Fruit fly (Drosophila melanogaster) whole organism, wandering third instar larva: Measurements from ENCODE around the gene mTerf3.

Experiments used
- Abd-B ChIP-seq: fragments of >200 bp; optimal IDR thresholded peaks from 2 replicates; lab custom pipeline; 2017; ENCODE audit warnings: missing biosample characterization, missing genetic modification characterization
- CG32264 ChIP-seq: fragments of 200-800 bp; sonication (Bioruptor generic); optimal IDR thresholded peaks from 2 replicates; lab custom pipeline; 2016; ENCODE audit warnings: missing biosample characterization, missing genetic modification characterization
- CG9705 ChIP-seq: fragments of 200-800 bp; sonication (Bioruptor generic); optimal IDR thresholded peaks from 2 replicates; lab custom pipeline; 2018; ENCODE audit warnings: missing biosample characterization, mild to moderate bottlenecking, missing genetic modification characterization
- CrebA ChIP-seq: fragments of 200-800 bp; sonication (Bioruptor generic); optimal IDR thresholded peaks from 2 replicates; lab custom pipeline; 2016; ENCODE audit warnings: missing biosample characterization, mild to moderate bottlenecking, missing genetic modification characterization, borderline replicate concordance
- Dfd ChIP-seq: fragments of >200 bp; optimal IDR thresholded peaks from 2 replicates; lab custom pipeline; 2017; ENCODE audit warnings: missing biosample characterization, missing genetic modification characterization
- Dif ChIP-seq: fragments of 200-275, 200-300 bp; sonication (Bioruptor generic); optimal IDR thresholded peaks from 2 replicates; lab custom pipeline; 2018; ENCODE audit warnings: missing biosample characterization, missing genetic modification characterization; ENCODE audit not compliant: partially characterized antibody
- GATAd ChIP-seq: sonication (Bioruptor generic); optimal IDR thresholded peaks from 2 replicates; lab custom pipeline; 2016; ENCODE audit warnings: missing biosample characterization, missing genetic modification characterization
- HLH106 ChIP-seq: fragments of 200-800 bp; optimal IDR thresholded peaks from 3 replicates; lab custom pipeline; 2019; ENCODE audit warnings: missing biosample characterization, mild to moderate bottlenecking, missing genetic modification characterization, moderate library complexity
- Hnf4 ChIP-seq: fragments of 200-800 bp; sonication (Bioruptor generic); optimal IDR thresholded peaks from 2 replicates; lab custom pipeline; 2016; ENCODE audit warnings: missing biosample characterization, mild to moderate bottlenecking, missing genetic modification characterization
- Hr78 ChIP-seq: fragments of >200 bp; optimal IDR thresholded peaks from 2 replicates; lab custom pipeline; 2017; ENCODE audit warnings: missing biosample characterization, missing genetic modification characterization
- Hr83 ChIP-seq: fragments of 200-300 bp; sonication (Bioruptor generic); optimal IDR thresholded peaks from 2 replicates; lab custom pipeline; 2016; ENCODE audit warnings: missing biosample characterization, mild to moderate bottlenecking, missing genetic modification characterization, moderate library complexity; ENCODE audit not compliant: poor library complexity, severe bottlenecking
- Jra ChIP-seq: sonication (Bioruptor generic); optimal IDR thresholded peaks from 2 replicates; lab custom pipeline; 2016; ENCODE audit warnings: missing biosample characterization, missing genetic modification characterization
- Mio ChIP-seq: sonication (Bioruptor generic); optimal IDR thresholded peaks from 2 replicates; lab custom pipeline; 2016; ENCODE audit warnings: missing biosample characterization, missing genetic modification characterization
- Myc ChIP-seq: fragments of >200 bp; optimal IDR thresholded peaks from 2 replicates; lab custom pipeline; 2017
- N ChIP-seq: fragments of >200 bp; optimal IDR thresholded peaks from 2 replicates; lab custom pipeline; 2018; ENCODE audit warnings: missing biosample characterization, missing external identifiers, missing genetic modification characterization
- OdsH ChIP-seq: fragments of 200-800 bp; sonication (Bioruptor generic); optimal IDR thresholded peaks from 2 replicates; lab custom pipeline; 2016; ENCODE audit warnings: missing biosample characterization, mild to moderate bottlenecking, missing genetic modification characterization
- Rel ChIP-seq, 2 experiments: fragments of 200-800 bp; sonication (Bioruptor generic) in 1 of 2; optimal IDR thresholded peaks; 2 replicates in 1 of 2; 3 replicates in 1 of 2; lab custom pipeline; 2016 to 2019; ENCODE audit warnings: mild to moderate bottlenecking in 2 of 2, missing biosample characterization in 2 of 2, missing genetic modification characterization in 2 of 2, moderate library complexity in 1 of 2
- Sp1 ChIP-seq: fragments of 200-800 bp; sonication (Bioruptor generic); optimal IDR thresholded peaks from 3 replicates; lab custom pipeline; 2019; ENCODE audit warnings: missing biosample characterization, mild to moderate bottlenecking, missing genetic modification characterization, moderate library complexity
- Vsx2 ChIP-seq: fragments of 200-300, 225-300 bp; sonication (Bioruptor generic); optimal IDR thresholded peaks from 2 replicates; lab custom pipeline; 2018; ENCODE audit warnings: missing biosample characterization, missing genetic modification characterization; ENCODE audit not compliant: partially characterized antibody
- br ChIP-seq: fragments of 200-800 bp; sonication (Bioruptor generic); optimal IDR thresholded peaks from 2 replicates; lab custom pipeline; 2016; ENCODE audit warnings: missing biosample characterization, missing genetic modification characterization
- brk ChIP-seq: fragments of 200-800 bp; sonication (Bioruptor generic); optimal IDR thresholded peaks from 2 replicates; lab custom pipeline; 2016; ENCODE audit warnings: missing biosample characterization, mild to moderate bottlenecking, missing genetic modification characterization
- dl ChIP-seq, 2 experiments: fragments of 175-275, 200-275 bp in 1 of 2; fragments of 200-275 bp in 1 of 2; sonication (Bioruptor generic); optimal IDR thresholded peaks; lab custom pipeline; 2018; ENCODE audit warnings: mild to moderate bottlenecking in 2 of 2, missing biosample characterization in 2 of 2, missing genetic modification characterization in 2 of 2, moderate library complexity in 2 of 2; ENCODE audit not compliant: partially characterized antibody in 2 of 2, insufficient read depth in 1 of 2
- dmrt93B ChIP-seq: fragments of 200-800 bp; sonication (Bioruptor generic); optimal IDR thresholded peaks from 2 replicates; lab custom pipeline; 2018; ENCODE audit warnings: missing biosample characterization, mild to moderate bottlenecking, missing genetic modification characterization
- dsf ChIP-seq: sonication (Bioruptor generic); optimal IDR thresholded peaks from 2 replicates; lab custom pipeline; 2016; ENCODE audit warnings: missing biosample characterization, missing genetic modification characterization, borderline replicate concordance
- ey ChIP-seq: fragments of 200-800 bp; sonication (Bioruptor generic); optimal IDR thresholded peaks from 2 replicates; lab custom pipeline; 2016; ENCODE audit warnings: missing biosample characterization, missing genetic modification characterization
- foxo ChIP-seq, 2 experiments: fragments of 200-800 bp; sonication (Bioruptor generic); optimal IDR thresholded peaks; 2 replicates in 1 of 2; 3 replicates in 1 of 2; lab custom pipeline; 2016 to 2017; ENCODE audit warnings: missing biosample characterization in 2 of 2, missing genetic modification characterization in 2 of 2
- fru ChIP-seq: fragments of 200-800 bp; sonication (Bioruptor generic); optimal IDR thresholded peaks from 3 replicates; lab custom pipeline; 2016; ENCODE audit warnings: missing biosample characterization, mild to moderate bottlenecking, missing genetic modification characterization
- h ChIP-seq: fragments of 200-800 bp; sonication (Bioruptor generic); optimal IDR thresholded peaks from 3 replicates; lab custom pipeline; 2016; ENCODE audit warnings: missing biosample characterization, mild to moderate bottlenecking, missing genetic modification characterization
- jim ChIP-seq: fragments of 175-275, 200-325 bp; sonication (Bioruptor generic); optimal IDR thresholded peaks from 2 replicates; lab custom pipeline; 2016; ENCODE audit warnings: missing biosample characterization, mild to moderate bottlenecking, missing genetic modification characterization
- lola ChIP-seq: fragments of >200 bp; optimal IDR thresholded peaks from 2 replicates; lab custom pipeline; 2017; ENCODE audit warnings: missing biosample characterization, missing genetic modification characterization
- pan ChIP-seq: fragments of >200 bp; optimal IDR thresholded peaks from 2 replicates; lab custom pipeline; 2017
- psq ChIP-seq: fragments of 200-800 bp; sonication (Bioruptor generic); optimal IDR thresholded peaks from 3 replicates; lab custom pipeline; 2017; ENCODE audit warnings: missing biosample characterization, mild to moderate bottlenecking, missing genetic modification characterization, moderate library complexity
- rgr ChIP-seq: fragments of 200-800 bp; sonication (Bioruptor generic); optimal IDR thresholded peaks from 3 replicates; lab custom pipeline; 2016; ENCODE audit warnings: missing biosample characterization, mild to moderate bottlenecking, missing genetic modification characterization
- sage ChIP-seq: fragments of 200-800 bp; sonication (Bioruptor generic); optimal IDR thresholded peaks from 2 replicates; lab custom pipeline; 2016; ENCODE audit warnings: missing biosample characterization, mild to moderate bottlenecking, missing genetic modification characterization
- sv ChIP-seq: fragments of 200-800 bp; sonication (Bioruptor generic); optimal IDR thresholded peaks from 3 replicates; lab custom pipeline; 2016; ENCODE audit warnings: missing biosample characterization, missing genetic modification characterization
- tai ChIP-seq: sonication (Bioruptor generic); optimal IDR thresholded peaks from 2 replicates; lab custom pipeline; 2016; ENCODE audit warnings: missing biosample characterization, missing genetic modification characterization
- usp ChIP-seq: fragments of >200 bp; optimal IDR thresholded peaks from 2 replicates; lab custom pipeline; 2017; ENCODE audit warnings: missing biosample characterization, missing genetic modification characterization
- woc ChIP-seq: sonication (Bioruptor generic); optimal IDR thresholded peaks from 2 replicates; lab custom pipeline; 2016; ENCODE audit warnings: missing biosample characterization, mild to moderate bottlenecking, missing genetic modification characterization

mTerf3 gene

dm6 chr3L:20526196-20526740 lies 5.7 kb upstream of the mTerf3 start, which contains the start of gene Nubp2:
Nubp2 (plus strand) TSS chr3L:20526576.
- no peak for TF ChIP-seq GATAd
- no peak for TF ChIP-seq lola
- TF ChIP-seq Rel (GFP tag; optimal IDR thresholded peaks at IDR 0.05; lab: Kevin White, UChicago): peak; percentile 27
- peak; percentile 74 for TF ChIP-seq Rel (tag; optimal IDR thresholded peaks at IDR 0.05; lab: Kevin White, UChicago)
- peak; percentile 91 for TF ChIP-seq br
- no peak for TF ChIP-seq Vsx2
- TF ChIP-seq N (GFP tag; lab: Kevin White, UChicago): no peak
- peak; percentile 95 for TF ChIP-seq rgr (GFP tag; lab: Kevin White, UChicago)
- peak; percentile 91 for TF ChIP-seq brk (GFP tag; lab: Kevin White, UChicago)
- TF ChIP-seq dmrt93B (GFP tag; lab: Kevin White, UChicago): peak; percentile 95
- TF ChIP-seq dl (GFP tag; optimal IDR thresholded peaks at IDR 0.05; lab: Kevin White, UChicago; ENCODE audit: insufficient read depth in 1 of 2, partially characterized antibody in 2 of 2): no peak
- peak; percentile 90 for TF ChIP-seq Jra (GFP tag; lab: Kevin White, UChicago)
- TF ChIP-seq tai: no peak
- peak in 1 of 2 experiments; percentile 96 for TF ChIP-seq foxo (GFP tag; optimal IDR thresholded peaks at IDR 0.05; lab: Kevin White, UChicago)
- no peak for TF ChIP-seq Dif (GFP tag; lab: Kevin White, UChicago)
- peak; percentile 90 for TF ChIP-seq woc (GFP tag; lab: Kevin White, UChicago)
- TF ChIP-seq h (GFP tag; lab: Kevin White, UChicago): peak; percentile 95
- TF ChIP-seq jim (GFP tag; lab: Kevin White, UChicago): no peak
- TF ChIP-seq HLH106 (tag; lab: Kevin White, UChicago): peak; percentile 97
- TF ChIP-seq Sp1: peak; percentile 95
- peak; percentile 95 for TF ChIP-seq ey
- TF ChIP-seq Myc: peak; percentile 20
- peak; percentile 91 for TF ChIP-seq psq
- TF ChIP-seq Abd-B (GFP tag; lab: Kevin White, UChicago): no peak
- TF ChIP-seq Dfd (GFP tag; lab: Kevin White, UChicago): no peak
- no peak for TF ChIP-seq CrebA (GFP tag; lab: Kevin White, UChicago)
- peak; percentile 92 for TF ChIP-seq OdsH (GFP tag; lab: Kevin White, UChicago)
- TF ChIP-seq Hr78: no peak
- TF ChIP-seq sage: peak; percentile 68
- TF ChIP-seq Mio: peak; percentile 71
- TF ChIP-seq usp (GFP tag; lab: Kevin White, UChicago): no peak
- peak; percentile 93 for TF ChIP-seq sv (GFP tag; lab: Kevin White, UChicago)
- peak; percentile 59 for TF ChIP-seq CG32264 (GFP tag; lab: Kevin White, UChicago)
- peak; percentile 32 for TF ChIP-seq Hr83 (GFP tag; lab: Kevin White, UChicago)
- peak; percentile 87 for TF ChIP-seq dsf (GFP tag; lab: Kevin White, UChicago)
- peak; percentile 94 for TF ChIP-seq fru
- TF ChIP-seq pan (lab: Kevin White, UChicago): no peak
- peak; percentile 96 for TF ChIP-seq CG9705 (GFP tag; lab: Kevin White, UChicago)
- peak; percentile 93 for TF ChIP-seq Hnf4 (GFP tag; lab: Kevin White, UChicago)

dm6 chr3L:20526143-20526195 lies 5.4 kb upstream of the mTerf3 start, which contains the start of gene Pss:
Pss (minus strand) TSS chr3L:20526174.
- TF ChIP-seq dmrt93B (GFP tag; lab: Kevin White, UChicago) (no peak), brk (GFP tag; lab: Kevin White, UChicago) (no peak), Vsx2 (no peak), Rel (GFP tag; optimal IDR thresholded peaks at IDR 0.05; lab: Kevin White, UChicago) (no peak), Rel (tag; optimal IDR thresholded peaks at IDR 0.05; lab: Kevin White, UChicago) (no peak), rgr (GFP tag; lab: Kevin White, UChicago) (no peak), dl (GFP tag; optimal IDR thresholded peaks at IDR 0.05; lab: Kevin White, UChicago; ENCODE audit: insufficient read depth in 1 of 2, partially characterized antibody in 2 of 2) (no peak), sv (GFP tag; lab: Kevin White, UChicago) (no peak), Mio (no peak), HLH106 (tag; lab: Kevin White, UChicago) (no peak), GATAd (no peak), woc (GFP tag; lab: Kevin White, UChicago) (no peak)

- TF ChIP-seq Rel (GFP tag; optimal IDR thresholded peaks at IDR 0.05; lab: Kevin White, UChicago) (no peak), Rel (tag; optimal IDR thresholded peaks at IDR 0.05; lab: Kevin White, UChicago) (no peak), Dif (GFP tag; lab: Kevin White, UChicago) (no peak), Hnf4 (GFP tag; lab: Kevin White, UChicago) (no peak), Jra (GFP tag; lab: Kevin White, UChicago) (no peak), tai (no peak), pan (lab: Kevin White, UChicago) (no peak), N (GFP tag; lab: Kevin White, UChicago) (no peak), usp (GFP tag; lab: Kevin White, UChicago) (no peak), brk (GFP tag; lab: Kevin White, UChicago) (no peak), sage (no peak), br (no peak), jim (GFP tag; lab: Kevin White, UChicago) (no peak), dl (GFP tag; optimal IDR thresholded peaks at IDR 0.05; lab: Kevin White, UChicago; ENCODE audit: insufficient read depth in 1 of 2, partially characterized antibody in 2 of 2) (no peak), Vsx2 (no peak), Sp1 (no peak), sv (GFP tag; lab: Kevin White, UChicago) (no peak)
Observed at dm6 chr3L:20525743-20526142, 5.2 kb upstream of the mTerf3 start.
